Worm (Caenorhabditis elegans): Measurements from ENCODE around the gene B0252.5.
A peak's percentile ranks its signal among the peaks of the same experiment; 100 is the strongest.

Gene B0252.5

ce11 chrII:6888211-6888610 is 30.5 kb downstream of the B0252.5 start (continued):
- TF ChIP-seq nhr-76 (tag; optimal IDR thresholded peaks at IDR 0.05) (no peak), dsc-1 (tag; optimal IDR thresholded peaks at IDR 0.05) (no peak), ama-1 (optimal IDR thresholded peaks at IDR 0.05) (peak; percentile 72), ceh-8 (GFP tag; optimal IDR thresholded peaks at IDR 0.05) (no peak), snpc-4 (tag; optimal IDR thresholded peaks at IDR 0.05) (no peak), nhr-71 (tag; optimal IDR thresholded peaks at IDR 0.05) (peak; percentile 84), hlh-4 (tag; optimal IDR thresholded peaks at IDR 0.05) (no peak), elt-2 (tag; optimal IDR thresholded peaks at IDR 0.05) (peak; percentile 17), efl-1 (optimal IDR thresholded peaks at IDR 0.05) (no peak), efl-1 (GFP tag; optimal IDR thresholded peaks at IDR 0.05 in 1 of 2) (peak in 1 of 2 experiments; percentile 93), zag-1 (tag; optimal IDR thresholded peaks at IDR 0.05) (no peak), xbp-1 (tag; optimal IDR thresholded peaks at IDR 0.05) (peak; percentile 40), alr-1 (tag; optimal IDR thresholded peaks at IDR 0.05; ENCODE audit: borderline replicate concordance) (no peak), ztf-11 (tag; optimal IDR thresholded peaks at IDR 0.05) (peak in 1 of 2 experiments; percentile 7), dpl-1 (GFP tag; optimal IDR thresholded peaks at IDR 0.05) (peak in 1 of 3 experiments; percentile 18), Y116A8C.19 (tag; optimal IDR thresholded peaks at IDR 0.05; ENCODE audit: borderline replicate concordance) (no peak), elt-3 (tag; optimal IDR thresholded peaks at IDR 0.05) (no peak), ceh-63 (GFP tag; optimal IDR thresholded peaks at IDR 0.05) (no peak), C34B4.2 (tag; optimal IDR thresholded peaks at IDR 0.05) (no peak), unc-62 (GFP tag; optimal IDR thresholded peaks at IDR 0.05) (no peak), efl-3 (GFP tag; optimal IDR thresholded peaks at IDR 0.05) (no peak), aha-1 (tag; optimal IDR thresholded peaks at IDR 0.05) (no peak), tbx-2 (tag; optimal IDR thresholded peaks at IDR 0.05) (peak; percentile 70), nhr-47 (tag; optimal IDR thresholded peaks at IDR 0.05) (peak; percentile 58), sup-37 (GFP tag; optimal IDR thresholded peaks at IDR 0.05) (no peak), fkh-8 (tag; optimal IDR thresholded peaks at IDR 0.05) (no peak), lin-39 (tag; optimal IDR thresholded peaks at IDR 0.05) (peak; percentile 42), hpl-2 (GFP tag; optimal IDR thresholded peaks at IDR 0.05) (no peak), fkh-4 (tag; optimal IDR thresholded peaks at IDR 0.05; ENCODE audit: borderline replicate concordance) (no peak), lin-35 (GFP tag; optimal IDR thresholded peaks at IDR 0.05) (peak in 1 of 2 experiments; percentile 72), nhr-237 (tag; optimal IDR thresholded peaks at IDR 0.05) (no peak)

ce11 chrII:6887319-6888005 is 31.2 kb downstream of the B0252.5 start, which contains the start of gene pmp-2:
Gene pmp-2, minus strand, starts transcription at chrII:6887805.
- TF ChIP-seq elt-2 (tag; optimal IDR thresholded peaks at IDR 0.05): peak; percentile 10
- TF ChIP-seq lin-35 (GFP tag; optimal IDR thresholded peaks at IDR 0.05): peak in 1 of 2 experiments; percentile 4
- TF ChIP-seq efl-1 (optimal IDR thresholded peaks at IDR 0.05): no peak
- TF ChIP-seq efl-1 (GFP tag; optimal IDR thresholded peaks at IDR 0.05 in 1 of 2): peak in 1 of 2 experiments; percentile 91
- no peak for TF ChIP-seq blmp-1 (tag; optimal IDR thresholded peaks at IDR 0.05)
- peak; percentile 80 for TF ChIP-seq nhr-20 (tag; optimal IDR thresholded peaks at IDR 0.05)
- peak in 2 of 6 experiments; percentile 49 to 51 for TF ChIP-seq elt-3 (tag; optimal IDR thresholded peaks at IDR 0.05)
- no peak for TF ChIP-seq hlh-4 (tag; optimal IDR thresholded peaks at IDR 0.05)

ce11 chrII:6884568-6884967 is 34.1 kb downstream of the B0252.5 start:
- no peak for TF ChIP-seq nhr-84 (tag; optimal IDR thresholded peaks at IDR 0.05)
- TF ChIP-seq pqm-1 (tag; optimal IDR thresholded peaks at IDR 0.05): no peak
- no peak for TF ChIP-seq swsn-7 (tag; optimal IDR thresholded peaks at IDR 0.05)
- no peak for TF ChIP-seq fkh-4 (tag; optimal IDR thresholded peaks at IDR 0.05; ENCODE audit: borderline replicate concordance)
- TF ChIP-seq lin-35 (GFP tag; optimal IDR thresholded peaks at IDR 0.05): no peak
- TF ChIP-seq mab-9 (GFP tag; IDR thresholded peaks at IDR 0.05): no peak
- no peak for TF ChIP-seq mef-2 (tag; optimal IDR thresholded peaks at IDR 0.05)
- no peak for TF ChIP-seq dpl-1 (GFP tag; optimal IDR thresholded peaks at IDR 0.05)
- TF ChIP-seq nhr-237 (tag; optimal IDR thresholded peaks at IDR 0.05): no peak
- no peak for TF ChIP-seq isw-1 (GFP tag; IDR thresholded peaks at IDR 0.05)
- no peak for TF ChIP-seq lin-13 (GFP tag; optimal IDR thresholded peaks at IDR 0.05)
- no peak for TF ChIP-seq ceh-8 (GFP tag; optimal IDR thresholded peaks at IDR 0.05)
- no peak for TF ChIP-seq snu-23 (GFP tag; optimal IDR thresholded peaks at IDR 0.05)
- TF ChIP-seq unc-130 (tag; optimal IDR thresholded peaks at IDR 0.05): no peak

Data from whole organism, L1 larva.